Fruit fly (Drosophila melanogaster) Kc167 (cell line): Measurements from ENCODE around the gene CG6000.

Experiments
- Myc ChIP-seq: fragments of >200 bp; optimal IDR thresholded peaks from 2 replicates; lab custom pipeline; 2017; ENCODE audit warnings: missing external identifiers
- Sin3A ChIP-seq: fragments of >200 bp; optimal IDR thresholded peaks from 2 replicates; lab custom pipeline; 2018; ENCODE audit warnings: missing external identifiers
- h ChIP-seq: fragments of >200 bp; optimal IDR thresholded peaks from 3 replicates; lab custom pipeline; 2018; ENCODE audit warnings: missing external identifiers
- insv ChIP-seq: fragments of >200 bp; optimal IDR thresholded peaks from 3 replicates; lab custom pipeline; 2018; ENCODE audit warnings: missing external identifiers
- psq ChIP-seq: fragments of >200 bp; optimal IDR thresholded peaks from 2 replicates; lab custom pipeline; 2017; ENCODE audit warnings: missing external identifiers
- ttk ChIP-seq: sonication (Bioruptor generic); optimal IDR thresholded peaks from 2 replicates; lab custom pipeline; 2017; ENCODE audit warnings: missing external identifiers

The CG6000 gene

dm6 chr3R:24021895-24022294, 32.3 kb upstream of the CG6000 start:
- no peak for TF ChIP-seq insv (lab: Kevin White, UChicago)
- no peak for TF ChIP-seq Myc (lab: Kevin White, UChicago)
- no peak for TF ChIP-seq ttk (lab: Kevin White, UChicago)
- no peak for TF ChIP-seq Sin3A (lab: Kevin White, UChicago)
- TF ChIP-seq h, result no peak

- TF ChIP-seq psq (no peak), ttk (lab: Kevin White, UChicago) (no peak), Sin3A (lab: Kevin White, UChicago) (no peak), insv (lab: Kevin White, UChicago) (no peak), Myc (lab: Kevin White, UChicago) (no peak), h (no peak)
Measured at dm6 chr3R:24024123-24024522, 30.1 kb upstream of the CG6000 start.

dm6 chr3R:24024688-24025087, 29.5 kb upstream of the CG6000 start:
- TF ChIP-seq psq (no peak), Myc (lab: Kevin White, UChicago) (no peak), ttk (lab: Kevin White, UChicago) (peak; percentile 87), h (no peak)

- TF ChIP-seq h (no peak), ttk (lab: Kevin White, UChicago) (no peak), psq (no peak), Myc (lab: Kevin White, UChicago) (no peak), Sin3A (lab: Kevin White, UChicago) (no peak), insv (lab: Kevin White, UChicago) (no peak)
Measured at dm6 chr3R:24025715-24026467, 28.3 kb upstream of the CG6000 start.

- no peak for TF ChIP-seq Myc (lab: Kevin White, UChicago)
- TF ChIP-seq psq, result no peak
- TF ChIP-seq Sin3A (lab: Kevin White, UChicago), result no peak
- TF ChIP-seq insv (lab: Kevin White, UChicago), result no peak
- TF ChIP-seq ttk (lab: Kevin White, UChicago), result no peak
- no peak for TF ChIP-seq h
Measured at dm6 chr3R:24026503-24026902, 27.7 kb upstream of the CG6000 start.

- TF ChIP-seq Sin3A (lab: Kevin White, UChicago) (no peak), insv (lab: Kevin White, UChicago) (no peak)
Measured at dm6 chr3R:24027222-24027621, 27.0 kb upstream of the CG6000 start.

dm6 chr3R:24031019-24031824, 23.0 kb upstream of the CG6000 start:
- TF ChIP-seq ttk (lab: Kevin White, UChicago), result no peak
- TF ChIP-seq Sin3A (lab: Kevin White, UChicago), result no peak
- no peak for TF ChIP-seq Myc (lab: Kevin White, UChicago)
- no peak for TF ChIP-seq insv (lab: Kevin White, UChicago)
- TF ChIP-seq h, result no peak
- TF ChIP-seq psq, result no peak

- TF ChIP-seq Sin3A (lab: Kevin White, UChicago) (peak; percentile 68), insv (lab: Kevin White, UChicago) (no peak)
Measured at dm6 chr3R:24031825-24032523, 22.2 kb upstream of the CG6000 start, which contains the start of the genes KrT95D and Mettl3. Gene KrT95D (minus strand): TSS chr3R:24031827. Gene Mettl3 (plus strand): TSS chr3R:24032157.

- TF ChIP-seq Myc (lab: Kevin White, UChicago) (no peak), insv (lab: Kevin White, UChicago) (no peak), psq (no peak), Sin3A (lab: Kevin White, UChicago) (no peak), h (no peak), ttk (lab: Kevin White, UChicago) (no peak)
Measured at dm6 chr3R:24037538-24038265, 16.5 kb upstream of the CG6000 start, which contains the start of gene spas. Gene spas (plus strand): TSS chr3R:24038215.

dm6 chr3R:24038736-24039556, 15.2 kb upstream of the CG6000 start, which contains the start of gene Miro:
Gene Miro (minus strand): TSS chr3R:24038847.
- TF ChIP-seq insv (lab: Kevin White, UChicago) (no peak), ttk (lab: Kevin White, UChicago) (no peak), psq (no peak), Sin3A (lab: Kevin White, UChicago) (no peak), h (no peak), Myc (lab: Kevin White, UChicago) (no peak)
